Worm (Caenorhabditis elegans): ENCODE data around the gene rpc-1.

DNA sequence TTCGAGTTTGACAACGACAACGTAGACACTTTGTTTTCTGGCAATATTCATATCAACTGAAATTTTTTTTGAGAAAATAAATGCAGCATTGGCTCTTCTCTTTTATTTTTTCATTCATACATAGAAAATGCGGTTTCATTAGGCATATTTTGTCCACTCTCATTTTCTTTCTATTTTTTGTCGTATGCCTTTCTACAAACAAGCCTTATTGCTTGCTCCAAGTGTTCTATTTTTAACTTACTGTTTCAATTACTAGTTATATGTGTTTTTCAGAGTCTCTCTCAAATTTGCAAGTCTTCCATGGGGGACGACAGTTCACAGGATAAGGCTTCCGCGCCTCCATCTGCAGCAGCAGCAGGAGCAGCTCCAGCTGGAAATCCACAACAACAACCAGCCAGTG is 40.4 kb upstream of the rpc-1 start, which contains the start of gene kcc-1:
- no peak for TF ChIP-seq aha-1 (tag; optimal IDR thresholded peaks at IDR 0.05)
- no peak for TF ChIP-seq pag-3 (tag; optimal IDR thresholded peaks at IDR 0.05; ENCODE audit: borderline replicate concordance, insufficient read depth)
- no peak for TF ChIP-seq vab-15 (tag; optimal IDR thresholded peaks at IDR 0.05)
- no peak for TF ChIP-seq fos-1 (tag; optimal IDR thresholded peaks at IDR 0.05)
- no peak for TF ChIP-seq mef-2 (tag; optimal IDR thresholded peaks at IDR 0.05)
